Worm (Caenorhabditis elegans) whole organism, mixed stage, embryonic: ENCODE results near the gene F14D7.8.

Experiments
- cnd-1 ChIP-seq: fragments of 200-800 bp; sonication (Bioruptor generic); optimal IDR thresholded peaks from 2 replicates; lab custom pipeline; 2018; ENCODE audit warnings: mild to moderate bottlenecking, missing genetic modification characterization, missing compliant biosample characterization
- elt-1 ChIP-seq: sonication (generic microtip); optimal IDR thresholded peaks from 2 replicates; lab custom pipeline; 2017; ENCODE audit warnings: missing genetic modification characterization, mild to moderate bottlenecking, missing compliant biosample characterization, antibody characterized with exemption, moderate library complexity, borderline replicate concordance; ENCODE audit not compliant: insufficient read depth
- flh-1 ChIP-seq: fragments of 200-800 bp; sonication (Bioruptor generic); optimal IDR thresholded peaks from 2 replicates; lab custom pipeline; 2018; ENCODE audit warnings: mild to moderate bottlenecking, missing genetic modification characterization, moderate library complexity, missing compliant biosample characterization
- lsy-2 ChIP-seq: fragments of 150-350 bp; optimal IDR thresholded peaks from 2 replicates; lab custom pipeline; 2014; ENCODE audit warnings: missing biosample characterization, missing genetic modification characterization
- nhr-12 ChIP-seq: fragments of 150-350 bp; optimal IDR thresholded peaks from 2 replicates; lab custom pipeline; 2014; ENCODE audit warnings: missing biosample characterization, missing genetic modification characterization
- tbx-8 ChIP-seq: fragments of 200-800 bp; sonication (Bioruptor generic); optimal IDR thresholded peaks from 2 replicates; lab custom pipeline; 2018; ENCODE audit warnings: mild to moderate bottlenecking, missing genetic modification characterization, moderate library complexity, missing compliant biosample characterization
- ztf-11 ChIP-seq: fragments of 150-350 bp; optimal IDR thresholded peaks from 2 replicates; lab custom pipeline; 2014; ENCODE audit warnings: missing biosample characterization, missing genetic modification characterization

Gene F14D7.8

DNA sequence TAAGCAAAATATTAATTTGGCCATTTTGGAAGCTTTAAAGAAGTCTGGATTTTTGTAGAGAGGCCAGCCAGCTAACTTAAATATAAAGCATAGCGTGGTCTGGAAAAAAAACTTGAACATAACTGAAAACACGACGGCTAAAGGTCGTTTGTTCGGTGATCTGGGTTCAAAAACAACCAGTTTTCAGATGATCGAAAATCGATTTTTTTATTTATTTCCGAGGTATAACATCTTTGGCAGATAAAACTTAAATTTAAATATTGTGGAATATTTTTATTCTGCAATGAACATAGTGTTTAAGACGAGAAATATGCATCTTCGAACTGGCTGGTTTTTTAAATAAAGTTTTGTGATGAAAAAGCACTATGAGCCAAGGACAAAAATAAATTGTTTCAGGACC, 44.0 kb downstream of the F14D7.8 start, which contains the start of gene F40G12.4:
TSS of gene F40G12.4 (minus strand) at position 101 of the 400 bp plus-strand sequence.
- TF ChIP-seq flh-1 (GFP tag; lab: Kevin White, UChicago) = no peak
- TF ChIP-seq cnd-1 (tag; lab: Kevin White, UChicago) = no peak
- no peak for TF ChIP-seq tbx-8 (GFP tag; lab: Kevin White, UChicago)
- TF ChIP-seq lsy-2 (tag; lab: Kevin White, UChicago) = no peak
- no peak for TF ChIP-seq nhr-12 (tag; lab: Kevin White, UChicago)

DNA sequence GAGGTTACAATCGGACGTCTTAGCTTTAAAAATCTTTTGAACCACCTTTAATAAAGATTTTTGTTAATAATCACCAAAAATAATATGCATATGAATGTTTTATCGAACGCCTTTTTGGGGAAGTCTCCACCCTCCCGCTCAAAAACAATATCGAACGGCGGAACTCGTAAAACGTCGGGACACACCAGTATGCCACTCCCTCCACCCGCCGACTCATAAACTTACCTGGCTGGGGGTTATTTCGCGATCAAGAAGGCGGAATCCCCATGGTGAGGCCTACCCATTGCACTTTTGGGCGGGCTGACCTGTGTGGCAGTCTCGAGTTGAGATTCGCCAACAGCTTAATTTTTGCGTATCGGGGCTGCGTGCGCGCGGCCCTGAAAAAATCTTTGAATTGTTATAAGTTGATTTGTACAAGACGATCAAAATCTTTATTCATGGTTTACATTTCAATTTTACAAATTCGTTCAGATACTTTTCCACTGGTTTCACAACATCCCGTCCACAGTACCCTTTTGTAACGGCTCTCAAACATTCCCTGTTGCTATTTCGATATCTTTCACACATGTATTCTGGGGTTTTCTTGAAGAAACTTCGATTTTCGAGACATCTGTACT, 45.2 kb downstream of the F14D7.8 start:
- TF ChIP-seq ztf-11 (tag; lab: Kevin White, UChicago) (no peak), elt-1 (tag; lab: Kevin White, UChicago) (no peak)
